Worm (Caenorhabditis elegans): Measurements from ENCODE around the gene gro-1.

DNA sequence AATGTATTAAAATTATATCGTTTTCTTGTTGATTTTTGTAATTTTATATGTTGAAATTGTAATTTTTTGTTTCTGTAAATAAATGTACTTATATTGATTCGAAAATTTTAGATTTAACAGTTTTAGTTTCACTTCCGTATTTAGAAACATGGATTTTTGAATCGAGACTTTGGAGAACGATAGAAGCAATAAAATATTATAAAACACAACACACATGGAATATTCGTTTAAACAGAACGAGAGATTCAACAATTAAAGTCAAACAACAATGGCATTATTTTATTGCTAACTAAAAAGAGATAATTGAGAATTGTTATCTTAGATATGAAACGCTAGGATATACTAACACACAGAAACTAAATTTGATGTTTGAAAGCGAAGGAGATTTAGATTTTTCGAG is 3.6 kb downstream of the gro-1 start:
- TF ChIP-seq ama-1 (optimal IDR thresholded peaks at IDR 0.05) (no peak), elt-2 (tag; optimal IDR thresholded peaks at IDR 0.05) (no peak), elt-3 (tag; optimal IDR thresholded peaks at IDR 0.05) (no peak), fkh-10 (GFP tag; optimal IDR thresholded peaks at IDR 0.05) (no peak), nhr-11 (tag; optimal IDR thresholded peaks at IDR 0.05) (no peak), unc-62 (GFP tag; optimal IDR thresholded peaks at IDR 0.05) (no peak), ceh-82 (tag; optimal IDR thresholded peaks at IDR 0.05) (no peak), pqm-1 (tag; optimal IDR thresholded peaks at IDR 0.05) (no peak)
